Worm (Caenorhabditis elegans): ENCODE data around the gene R07E5.6.
A peak's percentile ranks its signal among the peaks of the same experiment; 100 is the strongest.

Gene R07E5.6

DNA sequence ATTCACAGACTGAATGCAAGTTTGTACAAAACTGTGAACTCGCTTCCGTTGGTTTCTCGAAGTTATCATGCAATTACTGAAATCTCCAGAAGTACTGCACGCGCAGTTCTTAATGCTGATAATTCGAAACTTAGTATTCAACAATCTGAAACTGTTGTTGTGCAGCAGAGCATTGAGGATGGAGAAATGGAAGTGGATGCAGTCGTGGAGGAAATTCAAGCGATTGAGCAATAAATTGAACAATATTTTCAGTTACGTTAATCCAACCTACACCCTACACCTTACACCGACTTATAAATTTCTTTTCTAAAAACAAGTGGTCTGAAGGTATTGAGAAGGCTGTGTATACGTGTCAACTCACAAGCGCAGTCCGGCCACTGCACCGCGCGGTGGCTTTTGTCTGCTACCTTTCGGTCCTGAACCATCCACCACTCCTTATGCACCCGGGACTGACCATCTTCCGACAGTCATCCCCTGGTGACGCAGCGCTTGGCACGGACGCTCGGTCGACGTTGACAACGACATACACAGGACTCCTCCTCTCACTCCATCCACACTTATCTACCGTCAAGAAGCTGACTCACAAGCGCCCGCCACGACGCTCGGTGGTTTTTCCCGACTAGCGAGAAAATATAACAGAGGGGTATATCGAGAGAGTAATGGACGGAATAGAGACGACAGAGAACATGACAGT lies 19.8 kb upstream of the R07E5.6 start:
- TF ChIP-seq lsy-2 (tag; optimal IDR thresholded peaks at IDR 0.05) (peak; percentile 30 to 65), skn-1 (tag; optimal IDR thresholded peaks at IDR 0.05) (peak; percentile 27), ceh-88 (GFP tag; IDR thresholded peaks at IDR 0.05) (peak; percentile 48; the same call in 1 of the 2 replicates), elt-3 (tag; optimal IDR thresholded peaks at IDR 0.05) (peak in 1 of 6 experiments; percentile 17), rnt-1 (tag; optimal IDR thresholded peaks at IDR 0.05) (peak; percentile 28), mep-1 (tag; optimal IDR thresholded peaks at IDR 0.05) (peak; percentile 50), swsn-7 (tag; optimal IDR thresholded peaks at IDR 0.05) (peak; percentile 52), mdl-1 (tag; optimal IDR thresholded peaks at IDR 0.05) (peak in 1 of 2 experiments; percentile 1), lin-35 (GFP tag; optimal IDR thresholded peaks at IDR 0.05) (peak in 1 of 2 experiments; percentile 21), snu-23 (GFP tag; optimal IDR thresholded peaks at IDR 0.05) (peak; percentile 52), C16A3.4 (tag; optimal IDR thresholded peaks at IDR 0.05) (peak; percentile 23), nhr-47 (tag; optimal IDR thresholded peaks at IDR 0.05) (peak; percentile 56), fkh-8 (tag; optimal IDR thresholded peaks at IDR 0.05) (peak; percentile 29), nhr-19 (GFP tag; conservative IDR thresholded peaks at IDR 0.05) (peak; percentile 81), isw-1 (GFP tag; IDR thresholded peaks at IDR 0.05) (peak; percentile 8; the same call in 1 of the 2 replicates), irx-1 (tag; optimal IDR thresholded peaks at IDR 0.05) (peak; percentile 19), xbp-1 (tag; optimal IDR thresholded peaks at IDR 0.05) (peak; percentile 25), nhr-90 (tag; optimal IDR thresholded peaks at IDR 0.05; ENCODE audit: poor library complexity) (peak; percentile 56), tbx-2 (tag; optimal IDR thresholded peaks at IDR 0.05) (peak; percentile 23), grh-1 (GFP tag; IDR thresholded peaks at IDR 0.05) (0 out of 2 replicates have a peak, but pooled peaks have one; percentile 28), nhr-85 (tag) (peak; percentile 56), nhr-71 (tag; optimal IDR thresholded peaks at IDR 0.05) (peak; percentile 62), efl-1 (optimal IDR thresholded peaks at IDR 0.05) (peak in 1 of 2 experiments; percentile 38), efl-1 (GFP tag; optimal IDR thresholded peaks at IDR 0.05 in 1 of 2) (peak in 1 of 2 experiments; percentile 61), blmp-1 (tag; optimal IDR thresholded peaks at IDR 0.05) (peak; percentile 28), nhr-20 (tag; optimal IDR thresholded peaks at IDR 0.05) (peak; percentile 48), dsc-1 (tag; optimal IDR thresholded peaks at IDR 0.05) (peak; percentile 25), aly-2 (tag; optimal IDR thresholded peaks at IDR 0.05) (peak; percentile 30), pax-3 (tag; optimal IDR thresholded peaks at IDR 0.05) (peak; percentile 13), lir-3 (tag; optimal IDR thresholded peaks at IDR 0.05; ENCODE audit: poor library complexity) (peak; percentile 8), dpl-1 (GFP tag; optimal IDR thresholded peaks at IDR 0.05) (peak in 1 of 3 experiments; percentile 5)

- TF ChIP-seq isw-1 (GFP tag; IDR thresholded peaks at IDR 0.05) (no peak), dsc-1 (tag; optimal IDR thresholded peaks at IDR 0.05) (no peak), unc-30 (tag; optimal IDR thresholded peaks at IDR 0.05) (no peak), lir-3 (tag; optimal IDR thresholded peaks at IDR 0.05; ENCODE audit: poor library complexity) (no peak), nhr-28 (tag; optimal IDR thresholded peaks at IDR 0.05) (no peak), Y116A8C.19 (tag; optimal IDR thresholded peaks at IDR 0.05; ENCODE audit: borderline replicate concordance) (no peak), ceh-88 (GFP tag; IDR thresholded peaks at IDR 0.05) (no peak), C34B4.2 (tag; optimal IDR thresholded peaks at IDR 0.05) (no peak), ets-5 (GFP tag; IDR thresholded peaks at IDR 0.05) (no peak), F16B12.6 (tag; optimal IDR thresholded peaks at IDR 0.05) (no peak), ces-1 (GFP tag; optimal IDR thresholded peaks at IDR 0.05) (no peak), aha-1 (tag; optimal IDR thresholded peaks at IDR 0.05) (no peak), unc-86 (tag; optimal IDR thresholded peaks at IDR 0.05) (no peak), grh-1 (GFP tag; IDR thresholded peaks at IDR 0.05) (no peak), ceh-82 (tag; optimal IDR thresholded peaks at IDR 0.05) (no peak), nhr-12 (tag; optimal IDR thresholded peaks at IDR 0.05) (no peak), nhr-47 (tag; optimal IDR thresholded peaks at IDR 0.05) (no peak), lsy-2 (tag; optimal IDR thresholded peaks at IDR 0.05) (no peak)
Measured at ce11 chrIII:4379717-4380116, 18.8 kb upstream of the R07E5.6 start, which contains the start of gene B0284.3. TSS of gene B0284.3 (minus strand) at chrIII:4379817.
